Worm (Caenorhabditis elegans) whole organism, mixed stage, embryonic: Measurements from ENCODE around the gene F32D8.15.
A peak's percentile ranks its signal among the peaks of the same experiment; 100 is the strongest.

Experiments used
- M03D4.4 ChIP-seq: sonication (generic microtip); optimal IDR thresholded peaks from 2 replicates; lab custom pipeline; 2017; ENCODE audit warnings: mild to moderate bottlenecking, missing genetic modification characterization, missing compliant biosample characterization
- blmp-1 ChIP-seq: fragments of 150-350 bp; optimal IDR thresholded peaks from 2 replicates; lab custom pipeline; 2014; ENCODE audit warnings: missing biosample characterization, missing genetic modification characterization
- ceh-39 ChIP-seq: fragments of 150-350 bp; optimal IDR thresholded peaks from 2 replicates; lab custom pipeline; 2014; ENCODE audit warnings: missing biosample characterization, missing genetic modification characterization
- ceh-83 ChIP-seq: fragments of 200-800 bp; sonication (Bioruptor generic); optimal IDR thresholded peaks from 2 replicates; lab custom pipeline; 2018; ENCODE audit warnings: mild to moderate bottlenecking, missing genetic modification characterization, missing compliant biosample characterization
- ces-1 ChIP-seq: fragments of 150-350 bp; optimal IDR thresholded peaks from 2 replicates; lab custom pipeline; 2014; ENCODE audit warnings: missing biosample characterization, missing genetic modification reagents, missing genetic modification characterization
- drap-1 ChIP-seq: fragments of 200-800 bp; sonication (Bioruptor generic); optimal IDR thresholded peaks from 3 replicates; lab custom pipeline; 2018; ENCODE audit warnings: mild to moderate bottlenecking, missing genetic modification characterization, missing compliant biosample characterization
- elt-1 ChIP-seq: sonication (generic microtip); optimal IDR thresholded peaks from 2 replicates; lab custom pipeline; 2017; ENCODE audit warnings: missing genetic modification characterization, mild to moderate bottlenecking, missing compliant biosample characterization, antibody characterized with exemption, moderate library complexity, borderline replicate concordance; ENCODE audit not compliant: insufficient read depth
- flh-1 ChIP-seq: fragments of 200-800 bp; sonication (Bioruptor generic); optimal IDR thresholded peaks from 2 replicates; lab custom pipeline; 2018; ENCODE audit warnings: mild to moderate bottlenecking, missing genetic modification characterization, moderate library complexity, missing compliant biosample characterization
- ham-2 ChIP-seq: fragments of 200-800 bp; sonication (Bioruptor generic); optimal IDR thresholded peaks from 2 replicates; lab custom pipeline; 2018; ENCODE audit warnings: mild to moderate bottlenecking, missing genetic modification characterization, missing compliant biosample characterization
- hlh-1 ChIP-seq: fragments of 150-350 bp; optimal IDR thresholded peaks from 2 replicates; lab custom pipeline; 2014; ENCODE audit warnings: missing biosample characterization, missing genetic modification reagents, missing genetic modification characterization
- lin-13 ChIP-seq: fragments of 150-350 bp; optimal IDR thresholded peaks from 2 replicates; lab custom pipeline; 2014; ENCODE audit warnings: missing biosample characterization, missing genetic modification characterization
- lin-32 ChIP-seq: fragments of 200-800 bp; sonication (Bioruptor generic); optimal IDR thresholded peaks from 2 replicates; lab custom pipeline; 2018; ENCODE audit warnings: mild to moderate bottlenecking, missing genetic modification characterization, missing compliant biosample characterization
- mab-5 ChIP-seq: fragments of 150-350 bp; optimal IDR thresholded peaks from 2 replicates; lab custom pipeline; 2014; ENCODE audit warnings: missing biosample characterization, missing genetic modification characterization
- mep-1 ChIP-seq: fragments of 150-350 bp; optimal IDR thresholded peaks from 2 replicates; lab custom pipeline; 2017; ENCODE audit warnings: missing biosample characterization, missing genetic modification reagents, missing genetic modification characterization, inconsistent platforms
- mls-2 ChIP-seq: sonication (generic microtip); optimal IDR thresholded peaks from 2 replicates; lab custom pipeline; 2016; ENCODE audit warnings: mild to moderate bottlenecking, missing genetic modification characterization, moderate library complexity, missing compliant biosample characterization
- nhr-12 ChIP-seq: fragments of 150-350 bp; optimal IDR thresholded peaks from 2 replicates; lab custom pipeline; 2014; ENCODE audit warnings: missing biosample characterization, missing genetic modification characterization
- nhr-2 ChIP-seq: fragments of 150-350 bp; optimal IDR thresholded peaks from 2 replicates; lab custom pipeline; 2014; ENCODE audit warnings: missing biosample characterization, missing genetic modification characterization
- nhr-237 ChIP-seq: fragments of 150-350 bp; optimal IDR thresholded peaks from 2 replicates; lab custom pipeline; 2014; ENCODE audit warnings: missing biosample characterization, missing genetic modification characterization
- nhr-28 ChIP-seq: fragments of 150-350 bp; optimal IDR thresholded peaks from 2 replicates; lab custom pipeline; 2014; ENCODE audit warnings: missing biosample characterization, missing genetic modification characterization
- nhr-76 ChIP-seq: sonication (generic microtip); optimal IDR thresholded peaks from 2 replicates; lab custom pipeline; 2017; ENCODE audit warnings: missing biosample characterization, missing genetic modification characterization
- pha-4 ChIP-seq: fragments of 150-350 bp; optimal IDR thresholded peaks from 2 replicates; lab custom pipeline; 2018; ENCODE audit warnings: missing biosample characterization, missing genetic modification reagents, missing genetic modification characterization
- sem-2 ChIP-seq: fragments of 200-800 bp; sonication (Bioruptor generic); optimal IDR thresholded peaks from 2 replicates; lab custom pipeline; 2018; ENCODE audit warnings: mild to moderate bottlenecking, missing genetic modification characterization, missing compliant biosample characterization
- snpc-4 ChIP-seq: fragments of 150-350 bp; optimal IDR thresholded peaks from 2 replicates; lab custom pipeline; 2014; ENCODE audit warnings: missing biosample characterization, missing genetic modification characterization
- sptf-1 ChIP-seq: sonication (generic microtip); optimal IDR thresholded peaks from 2 replicates; lab custom pipeline; 2017; ENCODE audit warnings: mild to moderate bottlenecking, missing genetic modification characterization, moderate library complexity, missing compliant biosample characterization
- tbx-8 ChIP-seq: fragments of 200-800 bp; sonication (Bioruptor generic); optimal IDR thresholded peaks from 2 replicates; lab custom pipeline; 2018; ENCODE audit warnings: mild to moderate bottlenecking, missing genetic modification characterization, moderate library complexity, missing compliant biosample characterization
- unc-120 ChIP-seq: sonication (generic microtip); optimal IDR thresholded peaks from 2 replicates; lab custom pipeline; 2017; ENCODE audit warnings: missing genetic modification characterization, missing compliant biosample characterization; ENCODE audit not compliant: poor library complexity, severe bottlenecking
- unc-39 ChIP-seq: fragments of 150-350 bp; optimal IDR thresholded peaks from 2 replicates; lab custom pipeline; 2014; ENCODE audit warnings: missing biosample characterization, missing genetic modification characterization
- unc-62 ChIP-seq: fragments of 150-350 bp; optimal IDR thresholded peaks from 2 replicates; lab custom pipeline; 2014; ENCODE audit warnings: missing biosample characterization, missing genetic modification reagents, missing genetic modification characterization
- zip-8 ChIP-seq: fragments of 150-350 bp; optimal IDR thresholded peaks from 2 replicates; lab custom pipeline; 2014; ENCODE audit warnings: missing biosample characterization, missing genetic modification characterization

F32D8.15 gene

ce11 chrV:10903748-10904147, at the start of gene F32D8.15:
Gene F32D8.15, plus strand, starts transcription at chrV:10904048.
- TF ChIP-seq pha-4 (tag; lab: Kevin White, UChicago) (no peak), ces-1 (GFP tag; lab: Kevin White, UChicago) (peak; percentile 48)

- TF ChIP-seq ces-1 (GFP tag; lab: Kevin White, UChicago) (peak; percentile 66), mls-2 (tag; lab: Kevin White, UChicago) (no peak)
Measured at ce11 chrV:10854197-10854596, 49.7 kb upstream of the F32D8.15 start.

ce11 chrV:10855363-10855762, 48.5 kb upstream of the F32D8.15 start:
- TF ChIP-seq drap-1 (GFP tag; lab: Kevin White, UChicago) (no peak), nhr-28 (tag; lab: Kevin White, UChicago) (no peak), mab-5 (tag; lab: Kevin White, UChicago) (no peak), zip-8 (tag; lab: Kevin White, UChicago) (no peak), nhr-2 (tag; lab: Kevin White, UChicago) (no peak)

- no peak for TF ChIP-seq drap-1 (GFP tag; lab: Kevin White, UChicago)
- peak; percentile 77 for TF ChIP-seq unc-120 (tag; lab: Kevin White, UChicago)
- no peak for TF ChIP-seq nhr-76 (tag; lab: Kevin White, UChicago)
- no peak for TF ChIP-seq blmp-1
Measured at ce11 chrV:10856901-10857637, 46.8 kb upstream of the F32D8.15 start.

- TF ChIP-seq mls-2 (tag; lab: Kevin White, UChicago): peak; percentile 48
- TF ChIP-seq nhr-12 (tag; lab: Kevin White, UChicago): no peak
- TF ChIP-seq unc-62: peak; percentile 27
- TF ChIP-seq hlh-1 (tag; lab: Kevin White, UChicago): peak; percentile 59
- peak; percentile 96 for TF ChIP-seq unc-120 (tag; lab: Kevin White, UChicago)
- no peak for TF ChIP-seq snpc-4 (tag; lab: Kevin White, UChicago)
- TF ChIP-seq drap-1 (GFP tag; lab: Kevin White, UChicago): peak; percentile 24
- no peak for TF ChIP-seq flh-1 (GFP tag; lab: Kevin White, UChicago)
- TF ChIP-seq nhr-2 (tag; lab: Kevin White, UChicago): no peak
- peak; percentile 3 for TF ChIP-seq ces-1 (GFP tag; lab: Kevin White, UChicago)
- no peak for TF ChIP-seq tbx-8 (GFP tag; lab: Kevin White, UChicago)
- peak; percentile 3 for TF ChIP-seq sptf-1 (tag; lab: Kevin White, UChicago)
- peak; percentile 44 for TF ChIP-seq M03D4.4 (tag; lab: Kevin White, UChicago)
- TF ChIP-seq, all 35 proteins: peak for 8
Measured at ce11 chrV:10858340-10858739, 45.5 kb upstream of the F32D8.15 start.

- TF ChIP-seq unc-39 (tag; lab: Kevin White, UChicago) (no peak), flh-1 (GFP tag; lab: Kevin White, UChicago) (no peak), drap-1 (GFP tag; lab: Kevin White, UChicago) (no peak), M03D4.4 (tag; lab: Kevin White, UChicago) (no peak), mab-5 (tag; lab: Kevin White, UChicago) (no peak), nhr-237 (no peak), elt-1 (no peak)
Measured at ce11 chrV:10859048-10859637, 44.7 kb upstream of the F32D8.15 start.

- TF ChIP-seq blmp-1: no peak
- no peak for TF ChIP-seq mep-1 (tag; lab: Kevin White, UChicago)
- no peak for TF ChIP-seq nhr-76 (tag; lab: Kevin White, UChicago)
- no peak for TF ChIP-seq lin-32 (GFP tag; lab: Kevin White, UChicago)
- TF ChIP-seq zip-8 (tag; lab: Kevin White, UChicago): no peak
- TF ChIP-seq mls-2 (tag; lab: Kevin White, UChicago): no peak
- no peak for TF ChIP-seq ceh-83 (GFP tag; lab: Kevin White, UChicago)
- TF ChIP-seq ham-2: no peak
- TF ChIP-seq unc-62: no peak
- TF ChIP-seq ceh-39 (tag; lab: Kevin White, UChicago): no peak
- no peak for TF ChIP-seq lin-13 (tag; lab: Kevin White, UChicago)
- no peak for TF ChIP-seq sem-2 (GFP tag; lab: Kevin White, UChicago)
Measured at ce11 chrV:10859775-10860174, 44.1 kb upstream of the F32D8.15 start.
